Fruit fly (Drosophila melanogaster) whole organism, embryonic: ENCODE measurements around the gene CG6878.

ENCODE experiments used
- Atf6 ChIP-seq: fragments of 200-800 bp; sonication (Bioruptor generic); IDR thresholded peaks from 2 replicates; pipeline ENCODE4 v1.3.6; 2022; ENCODE audit warnings: missing biosample characterization, missing genetic modification characterization
- CG10274 ChIP-seq: fragments of 200-800 bp; sonication (Bioruptor generic); optimal IDR thresholded peaks from 3 replicates; lab custom pipeline; 2017; ENCODE audit warnings: missing biosample characterization, mild to moderate bottlenecking, missing genetic modification characterization
- CG12769 ChIP-seq: fragments of 200-800 bp; sonication (Bioruptor generic); optimal IDR thresholded peaks from 2 replicates; lab custom pipeline; 2019; ENCODE audit warnings: missing biosample characterization, mild to moderate bottlenecking, missing genetic modification characterization, moderate library complexity
- CG13287 ChIP-seq: fragments of 200-800 bp; sonication (Bioruptor generic); IDR thresholded peaks from 2 replicates; pipeline ENCODE4 v1.3.6; 2022; ENCODE audit warnings: missing biosample characterization, missing genetic modification characterization; ENCODE audit not compliant: partially characterized antibody
- CG15479 ChIP-seq: fragments of 200-800 bp; sonication (Bioruptor generic); optimal IDR thresholded peaks from 3 replicates; lab custom pipeline; 2019; ENCODE audit warnings: missing biosample characterization, mild to moderate bottlenecking, missing genetic modification characterization, moderate library complexity
- CG1603 ChIP-seq: fragments of 200-800 bp; sonication (Bioruptor generic); optimal IDR thresholded peaks from 2 replicates; lab custom pipeline; 2019; ENCODE audit warnings: missing biosample characterization, mild to moderate bottlenecking, missing genetic modification characterization, moderate library complexity
- CG1647 ChIP-seq: fragments of 200-800 bp; sonication (Bioruptor generic); optimal IDR thresholded peaks from 3 replicates; lab custom pipeline; 2016; ENCODE audit warnings: missing biosample characterization, missing genetic modification characterization
- CG2712 ChIP-seq: fragments of 200-800 bp; optimal IDR thresholded peaks from 3 replicates; lab custom pipeline; 2019; ENCODE audit warnings: missing biosample characterization, mild to moderate bottlenecking, missing genetic modification characterization, moderate library complexity
- CG3995 ChIP-seq: fragments of 200-800 bp; sonication (Bioruptor generic); optimal IDR thresholded peaks from 3 replicates; lab custom pipeline; 2016; ENCODE audit warnings: missing biosample characterization, missing genetic modification characterization
- CG43689 ChIP-seq: fragments of 200-800 bp; sonication (Bioruptor generic); IDR thresholded peaks from 2 replicates; pipeline ENCODE4 v1.3.6; 2022; ENCODE audit warnings: missing biosample characterization, missing genetic modification characterization
- CG4404 ChIP-seq: fragments of 200-800 bp; sonication (Bioruptor generic); IDR thresholded peaks from 2 replicates; pipeline ENCODE4 v1.3.6; 2022; ENCODE audit warnings: missing biosample characterization, missing genetic modification characterization
- CG4707 ChIP-seq: fragments of 200-800 bp; sonication (Bioruptor generic); optimal IDR thresholded peaks from 2 replicates; lab custom pipeline; 2018; ENCODE audit warnings: missing biosample characterization, mild to moderate bottlenecking, missing genetic modification characterization, moderate library complexity
- CG6175 ChIP-seq: fragments of 200-800 bp; sonication (Bioruptor generic); IDR thresholded peaks from 3 replicates; pipeline ENCODE4 v1.3.6; 2022; ENCODE audit warnings: missing biosample characterization, missing genetic modification characterization
- CG6813 ChIP-seq: fragments of 200-800 bp; sonication (Bioruptor generic); optimal IDR thresholded peaks from 2 replicates; lab custom pipeline; 2017; ENCODE audit warnings: missing biosample characterization, missing genetic modification characterization, mild to moderate bottlenecking, moderate library complexity, missing genetic modification reagents
- CG6854 ChIP-seq: fragments of 200-800 bp; sonication (Bioruptor generic); optimal IDR thresholded peaks from 3 replicates; lab custom pipeline; 2017; ENCODE audit warnings: missing biosample characterization, mild to moderate bottlenecking, missing genetic modification characterization
- CG7745 ChIP-seq: fragments of 200-800 bp; sonication (Bioruptor generic); optimal IDR thresholded peaks from 2 replicates; lab custom pipeline; 2018; ENCODE audit warnings: missing biosample characterization, mild to moderate bottlenecking, missing genetic modification characterization, moderate library complexity
- CG7963 ChIP-seq: fragments of 200-800 bp; sonication (Bioruptor generic); IDR thresholded peaks from 3 replicates; pipeline ENCODE4 v1.3.6; 2022; ENCODE audit warnings: missing biosample characterization, missing genetic modification characterization; ENCODE audit not compliant: partially characterized antibody
- CG9797 ChIP-seq: fragments of 200-800 bp; sonication (Bioruptor generic); optimal IDR thresholded peaks from 3 replicates; lab custom pipeline; 2018; ENCODE audit warnings: missing biosample characterization, mild to moderate bottlenecking, missing genetic modification characterization
- D ChIP-seq, 2 experiments: fragments of 200-800 bp in 1 of 2; fragments of >200 bp in 1 of 2; sonication (Bioruptor generic) in 1 of 2; optimal IDR thresholded peaks; 2 replicates in 1 of 2; 3 replicates in 1 of 2; lab custom pipeline; 2017; ENCODE audit warnings: mild to moderate bottlenecking in 1 of 2, missing biosample characterization in 1 of 2, missing genetic modification characterization in 1 of 2, missing genetic modification reagents in 1 of 2
- Dll ChIP-seq: fragments of 200-800 bp; sonication (Bioruptor generic); IDR thresholded peaks from 4 replicates; pipeline ENCODE4 v1.3.6; 2022; ENCODE audit warnings: missing biosample characterization, missing genetic modification characterization; ENCODE audit not compliant: partially characterized antibody
- Eip74EF ChIP-seq, 2 experiments: fragments of 200-800 bp in 1 of 2; fragments of >200 bp in 1 of 2; sonication (Bioruptor generic) in 1 of 2; optimal IDR thresholded peaks; 2 replicates each; lab custom pipeline; 2017 to 2019; ENCODE audit warnings: missing biosample characterization in 2 of 2, missing genetic modification characterization in 2 of 2, mild to moderate bottlenecking in 1 of 2, moderate library complexity in 1 of 2
- HmgZ ChIP-seq: fragments of 200-800 bp; sonication (Bioruptor generic); optimal IDR thresholded peaks from 2 replicates; lab custom pipeline; 2018; ENCODE audit warnings: missing biosample characterization, mild to moderate bottlenecking, missing genetic modification characterization
- Hr78 ChIP-seq, 2 experiments: fragments of 200-800 bp in 1 of 2; fragments of >200 bp in 1 of 2; sonication (Bioruptor generic) in 1 of 2; optimal IDR thresholded peaks; 2 replicates each; lab custom pipeline; 2017 to 2019; ENCODE audit warnings: missing biosample characterization in 2 of 2, missing genetic modification characterization in 2 of 2, mild to moderate bottlenecking in 1 of 2, moderate library complexity in 1 of 2
- MTF-1 ChIP-seq: fragments of 200-800 bp; sonication (Bioruptor generic); optimal IDR thresholded peaks from 2 replicates; lab custom pipeline; 2018; ENCODE audit warnings: missing biosample characterization, mild to moderate bottlenecking, missing genetic modification characterization, borderline replicate concordance
- NK7.1 ChIP-seq: fragments of 200-800 bp; sonication (Bioruptor generic); optimal IDR thresholded peaks from 3 replicates; lab custom pipeline; 2016; ENCODE audit warnings: missing biosample characterization, missing genetic modification characterization
- Nf-YC ChIP-seq: fragments of 200-800 bp; optimal IDR thresholded peaks from 3 replicates; lab custom pipeline; 2019; ENCODE audit warnings: missing biosample characterization, mild to moderate bottlenecking, missing genetic modification characterization, moderate library complexity
- Opbp ChIP-seq: fragments of 200-800 bp; sonication (Bioruptor generic); IDR thresholded peaks from 3 replicates; pipeline ENCODE4 v1.3.6; 2022; ENCODE audit warnings: missing biosample characterization, missing genetic modification characterization; ENCODE audit not compliant: partially characterized antibody
- Rfx ChIP-seq: fragments of 200-800 bp; sonication (Bioruptor generic); IDR thresholded peaks from 2 replicates; pipeline ENCODE4 v1.3.6; 2022; ENCODE audit warnings: missing biosample characterization, missing genetic modification characterization
- Trl ChIP-seq, 3 experiments: fragments of >200 bp in 2 of 3; fragments of 200-800 bp in 1 of 3; sonication (Bioruptor generic) in 1 of 3; optimal IDR thresholded peaks; 2 replicates in 1 of 3; 3 replicates in 2 of 3; lab custom pipeline; 2016 to 2017; ENCODE audit warnings: missing biosample characterization in 1 of 3, missing genetic modification characterization in 1 of 3
- amos ChIP-seq: fragments of 200-800 bp; sonication (Bioruptor generic); IDR thresholded peaks from 2 replicates; pipeline ENCODE4 v1.3.6; 2022; ENCODE audit warnings: missing biosample characterization, missing genetic modification characterization; ENCODE audit not compliant: partially characterized antibody
- cas ChIP-seq: fragments of 200-800 bp; sonication (Bioruptor generic); IDR thresholded peaks from 2 replicates; pipeline ENCODE4 v1.3.6; 2022; ENCODE audit warnings: missing biosample characterization, missing genetic modification characterization
- cato ChIP-seq: fragments of 200-800 bp; sonication (Bioruptor generic); optimal IDR thresholded peaks from 2 replicates; lab custom pipeline; 2016; ENCODE audit warnings: missing biosample characterization, missing genetic modification characterization, borderline replicate concordance
- chinmo ChIP-seq: fragments of 200-800 bp; sonication (Bioruptor generic); IDR thresholded peaks from 4 replicates; pipeline ENCODE4 v1.3.6; 2022; ENCODE audit warnings: missing biosample characterization, missing genetic modification characterization; ENCODE audit not compliant: partially characterized antibody
- eve ChIP-seq, 2 experiments: fragments of >200 bp; optimal IDR thresholded peaks; 2 replicates each; lab custom pipeline; 2017; ENCODE audit warnings: missing biosample characterization in 2 of 2, missing genetic modification characterization in 2 of 2
- gce ChIP-seq: fragments of 200-800 bp; sonication (Bioruptor generic); IDR thresholded peaks from 3 replicates; pipeline ENCODE4 v1.3.6; 2022; ENCODE audit warnings: missing biosample characterization, missing genetic modification characterization
- ham ChIP-seq: fragments of 200-800 bp; sonication (Bioruptor generic); IDR thresholded peaks from 2 replicates; pipeline ENCODE4 v1.3.6; 2022; ENCODE audit warnings: missing biosample characterization, missing genetic modification characterization
- kni ChIP-seq: fragments of 200-800 bp; sonication (Bioruptor generic); optimal IDR thresholded peaks from 3 replicates; lab custom pipeline; 2017; ENCODE audit warnings: mild to moderate bottlenecking, missing biosample characterization, missing genetic modification reagents, missing genetic modification characterization
- nom ChIP-seq: fragments of 200-800 bp; sonication (Bioruptor generic); optimal IDR thresholded peaks from 2 replicates; lab custom pipeline; 2017; ENCODE audit warnings: missing biosample characterization, missing genetic modification characterization, mild to moderate bottlenecking, moderate library complexity, missing genetic modification reagents
- onecut ChIP-seq: fragments of 200-800 bp; sonication (Bioruptor generic); IDR thresholded peaks from 2 replicates; pipeline ENCODE4 v1.3.6; 2022; ENCODE audit warnings: missing biosample characterization, missing genetic modification characterization
- otp ChIP-seq: fragments of 200-800 bp; sonication (Bioruptor generic); IDR thresholded peaks from 3 replicates; pipeline ENCODE4, ENCODE4 v1.3.6; 2022; ENCODE audit warnings: missing biosample characterization, missing genetic modification characterization
- pb ChIP-seq: fragments of 200-800 bp; sonication (Bioruptor generic); optimal IDR thresholded peaks from 3 replicates; lab custom pipeline; 2016; ENCODE audit warnings: missing biosample characterization, missing genetic modification characterization
- peb ChIP-seq: fragments of 200-800 bp; sonication (Bioruptor generic); IDR thresholded peaks from 2 replicates; pipeline ENCODE4 v1.3.6; 2022; ENCODE audit warnings: missing biosample characterization, missing genetic modification characterization
- slp2 ChIP-seq: fragments of 200-800 bp; sonication (Bioruptor generic); optimal IDR thresholded peaks from 2 replicates; lab custom pipeline; 2016; ENCODE audit warnings: missing biosample characterization, missing genetic modification characterization
- tgo ChIP-seq: fragments of 200-800 bp; sonication (Bioruptor generic); IDR thresholded peaks from 3 replicates; pipeline ENCODE4 v1.3.6; 2022; ENCODE audit warnings: missing biosample characterization, missing genetic modification characterization
- z ChIP-seq: fragments of 200-800 bp; sonication (Bioruptor generic); IDR thresholded peaks from 3 replicates; pipeline ENCODE4 v1.3.6; 2022; ENCODE audit warnings: missing biosample characterization, missing genetic modification characterization

Gene CG6878

DNA sequence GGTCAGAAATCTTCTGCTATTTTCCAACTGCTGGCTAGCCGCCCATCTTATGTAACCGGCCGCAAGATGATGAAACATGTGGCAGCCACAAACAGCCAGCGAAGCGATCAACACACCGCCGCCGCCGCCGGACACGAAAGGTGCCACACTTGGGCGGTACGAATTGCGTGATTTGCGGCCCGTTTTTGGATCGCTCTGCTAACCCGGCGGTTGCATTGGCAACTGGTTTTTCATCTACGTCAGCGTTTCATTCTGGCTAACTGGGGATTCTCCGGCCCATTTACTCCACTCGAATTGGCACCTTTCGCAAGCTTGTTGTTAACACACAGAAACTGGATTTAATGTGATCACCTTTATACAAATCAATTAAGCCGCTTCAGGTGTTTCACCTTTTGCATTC is 37.9 kb upstream of the CG6878 start:
- TF ChIP-seq Rfx (GFP tag; lab: Robert Waterston, UW) = no peak
- TF ChIP-seq cato (GFP tag; lab: Kevin White, UChicago) = no peak
- peak; percentile 82; the same call in 2 of the 3 replicates for TF ChIP-seq CG6175
- 0 out of 2 replicates have a peak, but pooled peaks have one; percentile 6 for TF ChIP-seq CG13287 (GFP tag; lab: Robert Waterston, UW)
- TF ChIP-seq chinmo (GFP tag; lab: Robert Waterston, UW) = 0 out of 4 replicates have a peak, but pooled peaks have one; percentile 42

- TF ChIP-seq CG4404 (no peak), NK7.1 (GFP tag; lab: Kevin White, UChicago) (no peak), z (GFP tag; lab: Robert Waterston, UW) (0 out of 3 replicates have a peak, but pooled peaks have one; percentile 17), Atf6 (GFP tag; lab: Robert Waterston, UW) (peak; percentile 43; the same call in 1 of the 2 replicates), slp2 (GFP tag; lab: Kevin White, UChicago) (no peak), cato (GFP tag; lab: Kevin White, UChicago) (no peak), pb (GFP tag; lab: Kevin White, UChicago) (peak; percentile 11), gce (GFP tag; lab: Robert Waterston, UW) (no peak), CG7963 (GFP tag; lab: Robert Waterston, UW) (no peak), otp (GFP tag; lab: Robert Waterston, UW) (peak; percentile 42; the same call in 1 of the 3 replicates), HmgZ (no peak), cas (GFP tag; lab: Robert Waterston, UW) (no peak), kni (GFP tag; lab: Kevin White, UChicago) (peak; percentile 91), Nf-YC (tag; lab: Kevin White, UChicago) (no peak), peb (GFP tag; lab: Robert Waterston, UW) (no peak), Eip74EF (GFP tag; optimal IDR thresholded peaks at IDR 0.05; lab: Kevin White, UChicago) (no peak), eve (GFP tag; optimal IDR thresholded peaks at IDR 0.05; lab: Kevin White, UChicago) (no peak), ham (GFP tag; lab: Robert Waterston, UW) (no peak), amos (GFP tag; lab: Robert Waterston, UW) (peak; percentile 30; the same call in 1 of the 2 replicates), CG12769 (tag; lab: Kevin White, UChicago) (peak; percentile 79), CG6813 (GFP tag; lab: Kevin White, UChicago) (no peak), CG6854 (no peak), CG1603 (tag; lab: Kevin White, UChicago) (no peak), Trl (optimal IDR thresholded peaks at IDR 0.05; lab: Kevin White, UChicago) (peak; percentile 50 to 55), Trl (GFP tag; optimal IDR thresholded peaks at IDR 0.05; lab: Kevin White, UChicago) (no peak), CG3995 (no peak), onecut (GFP tag; lab: Robert Waterston, UW) (no peak), CG4707 (no peak), CG1647 (GFP tag; lab: Kevin White, UChicago) (no peak), Opbp (GFP tag; lab: Robert Waterston, UW) (0 out of 3 replicates have a peak, but pooled peaks have one; percentile 35), CG9797 (GFP tag; lab: Kevin White, UChicago) (no peak), nom (GFP tag; lab: Kevin White, UChicago) (no peak), D (optimal IDR thresholded peaks at IDR 0.05; lab: Kevin White, UChicago) (peak; percentile 81), D (GFP tag; optimal IDR thresholded peaks at IDR 0.05; lab: Kevin White, UChicago) (no peak), CG7745 (no peak), Hr78 (GFP tag; optimal IDR thresholded peaks at IDR 0.05; lab: Kevin White, UChicago) (peak in 1 of 2 experiments; percentile 64), Dll (GFP tag; lab: Robert Waterston, UW) (peak; percentile 47; the same call in 1 of the 4 replicates), MTF-1 (GFP tag; lab: Kevin White, UChicago) (no peak), tgo (GFP tag; lab: Robert Waterston, UW) (no peak), CG10274 (peak; percentile 14), CG15479 (GFP tag; lab: Kevin White, UChicago) (peak; percentile 55), CG2712 (tag; lab: Kevin White, UChicago) (no peak), CG43689 (GFP tag; lab: Robert Waterston, UW) (no peak)
Observed at dm6 chr3L:15125077-15125652, 36.5 kb upstream of the CG6878 start, which contains the start of gene CG16959. CG16959 (minus strand) TSS chr3L:15125321.
